Fruit fly (Drosophila melanogaster): ENCODE measurements around the gene Nuak.
A peak's percentile ranks its signal among the peaks of the same experiment; 100 is the strongest.

Nuak gene

dm6 chr3R:10226132-10227023, 37.7 kb upstream of the Nuak start (continued):
- no peak for TF ChIP-seq CG10366 (GFP tag; IDR thresholded peaks at IDR 0.05)
- no peak for TF ChIP-seq CG6689 (GFP tag; IDR thresholded peaks at IDR 0.05)
- TF ChIP-seq Antp (GFP tag; optimal IDR thresholded peaks at IDR 0.05), result no peak
- TF ChIP-seq CG2712 (tag; optimal IDR thresholded peaks at IDR 0.05), result no peak
- peak; percentile 90 for TF ChIP-seq Ets65A (GFP tag)
- no peak for TF ChIP-seq CG2129 (GFP tag; IDR thresholded peaks at IDR 0.05; ENCODE audit: partially characterized antibody)
- TF ChIP-seq CG9609 (GFP tag; optimal IDR thresholded peaks at IDR 0.05), result no peak
- TF ChIP-seq schlank (tag; optimal IDR thresholded peaks at IDR 0.05), result no peak
- TF ChIP-seq ato (GFP tag; IDR thresholded peaks at IDR 0.05; ENCODE audit: partially characterized antibody), result no peak
- TF ChIP-seq Gsc (GFP tag; IDR thresholded peaks at IDR 0.05), result no peak
- no peak for TF ChIP-seq sob (GFP tag; IDR thresholded peaks at IDR 0.05)
- TF ChIP-seq luna (GFP tag; optimal IDR thresholded peaks at IDR 0.05), result no peak

- TF ChIP-seq sisA (GFP tag; IDR thresholded peaks at IDR 0.05) (peak; percentile 35; the same call in 1 of the 2 replicates), gem (tag; optimal IDR thresholded peaks at IDR 0.05) (peak; percentile 28), CG10979 (tag; optimal IDR thresholded peaks at IDR 0.05) (no peak), inv (GFP tag; IDR thresholded peaks at IDR 0.05; ENCODE audit: partially characterized antibody) (no peak), Ptx1 (GFP tag; IDR thresholded peaks at IDR 0.05) (peak; percentile 39), CG32767 (GFP tag; IDR thresholded peaks at IDR 0.05) (no peak), NC2α (GFP tag; optimal IDR thresholded peaks at IDR 0.05) (no peak), pb (GFP tag; optimal IDR thresholded peaks at IDR 0.05) (no peak), Sox102F (GFP tag; optimal IDR thresholded peaks at IDR 0.05) (peak; percentile 4), CG3281 (GFP tag; optimal IDR thresholded peaks at IDR 0.05) (no peak), danr (GFP tag; IDR thresholded peaks at IDR 0.05) (no peak), Ets65A (GFP tag) (peak; percentile 62), hb (GFP tag; IDR thresholded peaks at IDR 0.05; ENCODE audit: partially characterized antibody) (no peak), seq (GFP tag; IDR thresholded peaks at IDR 0.05) (no peak), CG10366 (GFP tag; IDR thresholded peaks at IDR 0.05) (no peak), yki (optimal IDR thresholded peaks at IDR 0.05) (no peak), Optix (GFP tag; IDR thresholded peaks at IDR 0.05) (no peak), btn (GFP tag; optimal IDR thresholded peaks at IDR 0.05) (no peak), lab (GFP tag; optimal IDR thresholded peaks at IDR 0.05) (peak; percentile 34), CG12391 (tag; optimal IDR thresholded peaks at IDR 0.05) (no peak), CG16863 (GFP tag; optimal IDR thresholded peaks at IDR 0.05) (no peak), schlank (tag; optimal IDR thresholded peaks at IDR 0.05) (no peak), row (GFP tag; IDR thresholded peaks at IDR 0.05) (peak; percentile 13; the same call in 1 of the 3 replicates), BEAF-32 (GFP tag; optimal IDR thresholded peaks at IDR 0.05) (no peak), fd96Cb (tag; optimal IDR thresholded peaks at IDR 0.05) (peak; percentile 5), CG8944 (GFP tag; optimal IDR thresholded peaks at IDR 0.05) (no peak), toy (GFP tag; IDR thresholded peaks at IDR 0.05) (no peak), CG2712 (tag; optimal IDR thresholded peaks at IDR 0.05) (no peak), sens (GFP tag) (peak; percentile 64), CG6683 (GFP tag; optimal IDR thresholded peaks at IDR 0.05) (no peak), Ssrp (tag; optimal IDR thresholded peaks at IDR 0.05) (no peak), dmrt99B (tag; optimal IDR thresholded peaks at IDR 0.05) (peak; percentile 27), Xbp1 (GFP tag; optimal IDR thresholded peaks at IDR 0.05) (peak; percentile 5), sens-2 (GFP tag; IDR thresholded peaks at IDR 0.05) (no peak), CG1647 (GFP tag; optimal IDR thresholded peaks at IDR 0.05) (no peak), lbe (GFP tag; optimal IDR thresholded peaks at IDR 0.05) (no peak), mam (GFP tag; optimal IDR thresholded peaks at IDR 0.05) (no peak), CG10565 (GFP tag; optimal IDR thresholded peaks at IDR 0.05) (no peak), Side (GFP tag; optimal IDR thresholded peaks at IDR 0.05) (no peak), amos (GFP tag; IDR thresholded peaks at IDR 0.05; ENCODE audit: partially characterized antibody) (no peak)
These were observed 36.1 kb upstream of the Nuak start for dm6 chr3R:10227990-10228389.

Measured in whole organism, embryonic.